Worm (Caenorhabditis elegans): ENCODE measurements around the gene F38B7.10.

DNA sequence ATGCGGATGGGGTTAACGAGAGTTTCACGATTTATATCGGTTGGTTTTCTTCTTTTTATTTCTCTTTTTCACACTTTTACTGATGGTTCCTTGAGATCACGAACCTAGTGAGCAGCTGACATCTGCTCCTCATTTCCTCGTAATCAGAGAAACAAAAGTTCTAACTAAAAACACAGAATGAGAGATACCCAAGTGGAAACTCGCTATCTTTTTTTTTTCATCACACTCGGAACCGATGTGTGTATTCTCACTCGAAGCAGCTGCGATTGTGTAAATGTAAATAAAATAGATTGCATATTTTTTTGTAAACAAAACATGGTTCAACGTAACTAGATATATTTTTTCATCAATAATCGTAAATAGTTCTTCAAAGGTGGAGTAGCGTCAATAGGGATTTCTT, 39.0 kb upstream of the F38B7.10 start:
- TF ChIP-seq ceh-6 (GFP tag; optimal IDR thresholded peaks at IDR 0.05) (no peak), C08G9.2 (tag; optimal IDR thresholded peaks at IDR 0.05) (no peak)
